Worm (Caenorhabditis elegans): ENCODE measurements around the gene F26A1.4.

F26A1.4 gene

DNA sequence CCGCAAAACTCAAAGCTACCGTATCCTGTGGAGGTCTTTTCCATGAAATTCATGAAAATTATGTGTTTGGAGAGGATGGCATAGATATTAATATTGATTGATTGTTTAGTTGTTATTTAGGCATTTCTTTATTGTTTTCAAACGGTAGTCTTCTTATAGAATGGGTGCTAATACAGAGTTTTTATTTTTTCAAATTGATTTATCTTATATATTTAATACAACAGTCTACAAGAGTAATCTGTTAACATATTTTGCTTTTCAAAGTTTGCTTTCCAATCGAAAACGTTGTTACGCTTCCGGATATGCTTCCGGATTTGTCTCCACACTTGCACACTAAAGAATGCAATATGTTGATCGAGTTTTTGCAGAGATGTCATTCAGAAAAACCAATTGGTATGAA, 49.4 kb downstream of the F26A1.4 start, which contains the start of gene C35D10.17:
TSS of gene C35D10.17 (plus strand) at position 301 of the 400 bp plus-strand sequence.
- TF ChIP-seq zip-5 (tag; optimal IDR thresholded peaks at IDR 0.05): no peak
- no peak for TF ChIP-seq tbx-7 (tag; optimal IDR thresholded peaks at IDR 0.05)
- TF ChIP-seq nfya-1 (tag; optimal IDR thresholded peaks at IDR 0.05): no peak
- TF ChIP-seq lin-11 (tag; optimal IDR thresholded peaks at IDR 0.05): no peak
- no peak for TF ChIP-seq sox-2 (GFP tag; IDR thresholded peaks at IDR 0.05)
- no peak for TF ChIP-seq hlh-6 (tag; optimal IDR thresholded peaks at IDR 0.05)
- no peak for TF ChIP-seq pag-3 (tag; optimal IDR thresholded peaks at IDR 0.05; ENCODE audit: borderline replicate concordance)
- no peak for TF ChIP-seq elt-4 (tag; optimal IDR thresholded peaks at IDR 0.05)
- no peak for TF ChIP-seq eyg-1 (tag; optimal IDR thresholded peaks at IDR 0.05)
- TF ChIP-seq ztf-16 (tag; optimal IDR thresholded peaks at IDR 0.05): no peak
- no peak for TF ChIP-seq unc-55 (GFP tag; optimal IDR thresholded peaks at IDR 0.05)
- TF ChIP-seq ttx-3 (tag; optimal IDR thresholded peaks at IDR 0.05): no peak
- TF ChIP-seq syd-9 (tag; optimal IDR thresholded peaks at IDR 0.05): no peak
- no peak for TF ChIP-seq fkh-10 (GFP tag; optimal IDR thresholded peaks at IDR 0.05)
- TF ChIP-seq unc-3 (GFP tag; conservative IDR thresholded peaks at IDR 0.05): no peak
- TF ChIP-seq unc-3 (tag; optimal IDR thresholded peaks at IDR 0.05): no peak

DNA sequence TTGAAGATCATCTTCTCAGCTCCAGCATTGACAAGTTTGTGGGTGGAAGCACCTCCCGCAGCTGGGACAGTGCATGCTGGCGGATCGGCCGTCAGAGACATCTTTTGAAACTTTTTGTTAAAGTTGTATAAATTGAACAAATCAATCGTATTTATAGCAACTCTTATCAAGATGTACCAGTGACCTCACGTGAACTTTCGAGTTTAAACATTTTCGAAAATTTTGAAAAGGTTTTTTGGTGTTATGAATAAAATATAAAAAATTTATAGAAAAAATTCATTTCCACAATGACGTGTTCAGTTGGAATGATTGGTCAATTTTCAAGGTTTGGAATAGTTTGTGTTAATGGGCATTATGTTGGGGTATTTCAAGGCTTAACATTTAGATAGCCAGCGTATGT, 51.3 kb downstream of the F26A1.4 start, which contains the start of the genes msd-4 and C35D10.3:
TSS of gene msd-4 (minus strand) at position 101 of the 400 bp plus-strand sequence.
TSS of gene C35D10.3 (plus strand) at position 279 of the 400 bp plus-strand sequence.
- no peak for TF ChIP-seq sox-2 (GFP tag; IDR thresholded peaks at IDR 0.05)
- TF ChIP-seq pat-9 (tag; optimal IDR thresholded peaks at IDR 0.05): no peak
- no peak for TF ChIP-seq mec-3 (tag; optimal IDR thresholded peaks at IDR 0.05; ENCODE audit: borderline replicate concordance)
- no peak for TF ChIP-seq zip-5 (tag; optimal IDR thresholded peaks at IDR 0.05)
- no peak for TF ChIP-seq ref-2 (tag; optimal IDR thresholded peaks at IDR 0.05)
- no peak for TF ChIP-seq ceh-48 (tag; optimal IDR thresholded peaks at IDR 0.05)
- TF ChIP-seq unc-86 (tag; optimal IDR thresholded peaks at IDR 0.05): no peak
- TF ChIP-seq unc-55 (GFP tag; optimal IDR thresholded peaks at IDR 0.05): no peak
- TF ChIP-seq madf-2 (tag; optimal IDR thresholded peaks at IDR 0.05): no peak
- no peak for TF ChIP-seq tbx-2 (tag; optimal IDR thresholded peaks at IDR 0.05)
- TF ChIP-seq ceh-45 (GFP tag; IDR thresholded peaks at IDR 0.05): no peak
- no peak for TF ChIP-seq eyg-1 (tag; optimal IDR thresholded peaks at IDR 0.05)
- TF ChIP-seq fax-1 (tag; optimal IDR thresholded peaks at IDR 0.05): no peak
- TF ChIP-seq pros-1 (tag; optimal IDR thresholded peaks at IDR 0.05): no peak
